Worm (Caenorhabditis elegans) whole organism, L4/young adult: ENCODE results near the gene K04G7.1.

Source experiments
- dao-5 ChIP-seq: sonication (generic microtip); optimal IDR thresholded peaks from 2 replicates; lab custom pipeline; 2016; ENCODE audit warnings: missing genotype, missing genetic modification characterization, moderate library complexity, missing compliant biosample characterization
- him-1 ChIP-seq: sonication (generic microtip); optimal IDR thresholded peaks from 2 replicates; lab custom pipeline; 2016; ENCODE audit warnings: missing genotype, missing genetic modification reagents, missing genetic modification characterization, missing compliant biosample characterization

DNA sequence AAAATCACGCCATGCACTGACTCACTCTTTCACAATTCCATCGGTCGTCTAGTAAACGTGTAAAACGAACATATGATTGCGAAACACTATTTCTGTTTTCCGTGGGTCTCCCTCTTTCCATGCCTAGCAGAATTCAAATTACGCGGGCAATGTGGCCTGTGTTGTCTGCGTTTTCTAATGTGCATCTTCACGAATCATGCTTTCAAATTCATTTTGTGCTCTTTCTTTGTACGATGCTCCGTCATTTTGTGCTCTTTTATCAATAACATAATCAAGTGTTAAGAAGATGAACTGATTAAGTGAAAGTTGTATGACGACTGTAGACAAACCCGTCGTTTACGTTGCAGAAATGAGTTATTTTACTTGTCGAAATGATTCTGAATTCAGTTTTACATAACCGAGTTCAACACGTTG lies 3.3 kb downstream of the K04G7.1 start:
- TF ChIP-seq dao-5 (tag; lab: Kevin White, UChicago) (no peak), him-1 (tag; lab: Kevin White, UChicago) (no peak)
